Fruit fly (Drosophila melanogaster) whole organism, embryonic: ENCODE results near the gene Crz.
A peak's percentile ranks its signal among the peaks of the same experiment; 100 is the strongest.

Source experiments
- Antp ChIP-seq: fragments of 200-800 bp; sonication (Bioruptor generic); optimal IDR thresholded peaks from 3 replicates; lab custom pipeline; 2016; ENCODE audit warnings: missing biosample characterization, missing genetic modification characterization
- Asciz ChIP-seq: fragments of 200-800 bp; sonication (Bioruptor generic); optimal IDR thresholded peaks from 2 replicates; lab custom pipeline; 2017; ENCODE audit warnings: missing biosample characterization, mild to moderate bottlenecking, missing genetic modification characterization, missing genetic modification reagents
- Atf3 ChIP-seq: fragments of 200-800 bp; sonication (Bioruptor generic); optimal IDR thresholded peaks from 3 replicates; lab custom pipeline; 2016; ENCODE audit warnings: missing biosample characterization, missing genetic modification characterization
- B-H2 ChIP-seq: fragments of 200-800 bp; sonication (Bioruptor generic); optimal IDR thresholded peaks from 2 replicates; lab custom pipeline; 2018; ENCODE audit warnings: missing biosample characterization, mild to moderate bottlenecking, missing genetic modification characterization
- Bgb ChIP-seq: fragments of 200-800 bp; sonication (Bioruptor generic); IDR thresholded peaks from 2 replicates; pipeline ENCODE4 v1.3.6; 2022; ENCODE audit warnings: missing biosample characterization, missing genetic modification characterization; ENCODE audit not compliant: partially characterized antibody
- CG10543 ChIP-seq: fragments of 200-800 bp; sonication (Bioruptor generic); optimal IDR thresholded peaks from 3 replicates; lab custom pipeline; 2017; ENCODE audit warnings: missing biosample characterization, mild to moderate bottlenecking, missing genetic modification characterization, moderate library complexity
- CG12299 ChIP-seq: fragments of 200-800 bp; sonication (Bioruptor generic); optimal IDR thresholded peaks from 2 replicates; lab custom pipeline; 2018; ENCODE audit warnings: missing biosample characterization, mild to moderate bottlenecking, missing genetic modification characterization
- CG12391 ChIP-seq: fragments of 200-800 bp; sonication (Bioruptor generic); optimal IDR thresholded peaks from 3 replicates; lab custom pipeline; 2018; ENCODE audit warnings: missing biosample characterization, mild to moderate bottlenecking, missing genetic modification characterization, moderate library complexity
- CG12744 ChIP-seq: fragments of 200-800 bp; sonication (Bioruptor generic); optimal IDR thresholded peaks from 2 replicates; lab custom pipeline; 2016; ENCODE audit warnings: missing biosample characterization, missing genetic modification characterization
- CG12769 ChIP-seq: fragments of 200-800 bp; sonication (Bioruptor generic); optimal IDR thresholded peaks from 2 replicates; lab custom pipeline; 2019; ENCODE audit warnings: missing biosample characterization, mild to moderate bottlenecking, missing genetic modification characterization, moderate library complexity
- CG13287 ChIP-seq: fragments of 200-800 bp; sonication (Bioruptor generic); IDR thresholded peaks from 2 replicates; pipeline ENCODE4 v1.3.6; 2022; ENCODE audit warnings: missing biosample characterization, missing genetic modification characterization; ENCODE audit not compliant: partially characterized antibody
- CG13624 ChIP-seq: fragments of 200-800 bp; sonication (Bioruptor generic); optimal IDR thresholded peaks from 2 replicates; lab custom pipeline; 2016; ENCODE audit warnings: missing biosample characterization, missing genetic modification characterization
- CG15011 ChIP-seq: fragments of 200-800 bp; sonication (Bioruptor generic); optimal IDR thresholded peaks from 3 replicates; lab custom pipeline; 2018; ENCODE audit warnings: missing biosample characterization, mild to moderate bottlenecking, missing genetic modification characterization
- CG16815 ChIP-seq: fragments of 200-800 bp; sonication (Bioruptor generic); optimal IDR thresholded peaks from 3 replicates; lab custom pipeline; 2017; ENCODE audit warnings: missing biosample characterization, mild to moderate bottlenecking, missing genetic modification characterization
- CG18476 ChIP-seq: fragments of 200-800 bp; sonication (Bioruptor generic); optimal IDR thresholded peaks from 2 replicates; lab custom pipeline; 2016; ENCODE audit warnings: missing biosample characterization, mild to moderate bottlenecking, missing genetic modification characterization
- CG2678 ChIP-seq: fragments of 200-800 bp; sonication (Bioruptor generic); optimal IDR thresholded peaks from 3 replicates; lab custom pipeline; 2019; ENCODE audit warnings: missing biosample characterization, mild to moderate bottlenecking, missing genetic modification characterization, moderate library complexity
- CG30020 ChIP-seq: fragments of 200-800 bp; optimal IDR thresholded peaks from 2 replicates; lab custom pipeline; 2019; ENCODE audit warnings: missing biosample characterization, mild to moderate bottlenecking, missing genetic modification characterization, moderate library complexity
- CG34376 ChIP-seq: fragments of 200-800 bp; sonication (Bioruptor generic); optimal IDR thresholded peaks from 2 replicates; lab custom pipeline; 2018; ENCODE audit warnings: missing biosample characterization, mild to moderate bottlenecking, missing genetic modification characterization
- CG5180 ChIP-seq: fragments of 200-800 bp; sonication (Bioruptor generic); optimal IDR thresholded peaks from 3 replicates; lab custom pipeline; 2017; ENCODE audit warnings: missing biosample characterization, missing genetic modification characterization, mild to moderate bottlenecking, moderate library complexity, missing genetic modification reagents
- CG6175 ChIP-seq: fragments of 200-800 bp; sonication (Bioruptor generic); IDR thresholded peaks from 3 replicates; pipeline ENCODE4 v1.3.6; 2022; ENCODE audit warnings: missing biosample characterization, missing genetic modification characterization
- CG7987 ChIP-seq: fragments of 200-800 bp; sonication (Bioruptor generic); optimal IDR thresholded peaks from 2 replicates; lab custom pipeline; 2018; ENCODE audit warnings: missing biosample characterization, mild to moderate bottlenecking, missing genetic modification characterization, moderate library complexity
- CG8281 ChIP-seq: fragments of 200-800 bp; sonication (Bioruptor generic); optimal IDR thresholded peaks from 2 replicates; lab custom pipeline; 2018; ENCODE audit warnings: missing biosample characterization, mild to moderate bottlenecking, missing genetic modification characterization, moderate library complexity
- CG8765 ChIP-seq: fragments of 200-800 bp; sonication (Bioruptor generic); IDR thresholded peaks from 2 replicates; pipeline ENCODE4 v1.3.6; 2022; ENCODE audit warnings: missing biosample characterization, missing genetic modification characterization
- Dp ChIP-seq: fragments of 200-800 bp; sonication (Bioruptor generic); optimal IDR thresholded peaks from 2 replicates; lab custom pipeline; 2018; ENCODE audit warnings: missing biosample characterization, mild to moderate bottlenecking, missing genetic modification characterization, moderate library complexity
- E2f2 ChIP-seq: fragments of 200-800 bp; sonication (Bioruptor generic); IDR thresholded peaks from 2 replicates; pipeline ENCODE4 v1.3.6; 2022; ENCODE audit warnings: missing biosample characterization, missing genetic modification characterization
- Eip74EF ChIP-seq, 2 experiments: fragments of 200-800 bp in 1 of 2; fragments of >200 bp in 1 of 2; sonication (Bioruptor generic) in 1 of 2; optimal IDR thresholded peaks; 2 replicates each; lab custom pipeline; 2017 to 2019; ENCODE audit warnings: missing biosample characterization in 2 of 2, missing genetic modification characterization in 2 of 2, mild to moderate bottlenecking in 1 of 2, moderate library complexity in 1 of 2
- GATAe ChIP-seq: fragments of 200-800 bp; sonication (Bioruptor generic); conservative IDR thresholded peaks from 2 replicates; pipeline ENCODE4 v1.3.6; 2022; ENCODE audit warnings: missing biosample characterization, missing genetic modification characterization
- HLH3B ChIP-seq: fragments of 200-800 bp; sonication (Bioruptor generic); IDR thresholded peaks from 2 replicates; pipeline ENCODE4 v1.3.6; 2022; ENCODE audit warnings: missing biosample characterization, missing genetic modification characterization
- Hmr ChIP-seq: fragments of 200-800 bp; sonication (Bioruptor generic); optimal IDR thresholded peaks from 3 replicates; lab custom pipeline; 2017; ENCODE audit warnings: mild to moderate bottlenecking, missing biosample characterization, missing genetic modification reagents, missing genetic modification characterization
- Hr78 ChIP-seq, 2 experiments: fragments of 200-800 bp in 1 of 2; fragments of >200 bp in 1 of 2; sonication (Bioruptor generic) in 1 of 2; optimal IDR thresholded peaks; 2 replicates each; lab custom pipeline; 2017 to 2019; ENCODE audit warnings: missing biosample characterization in 2 of 2, missing genetic modification characterization in 2 of 2, mild to moderate bottlenecking in 1 of 2, moderate library complexity in 1 of 2
- Hsf ChIP-seq: fragments of 200-800 bp; sonication (Bioruptor generic); optimal IDR thresholded peaks from 3 replicates; lab custom pipeline; 2016; ENCODE audit warnings: missing biosample characterization, missing genetic modification characterization
- MBD-R2 ChIP-seq: fragments of 200-800 bp; sonication (Bioruptor generic); IDR thresholded peaks from 2 replicates; pipeline ENCODE4 v1.3.6; 2022; ENCODE audit warnings: missing biosample characterization, missing genetic modification characterization
- Mes4 ChIP-seq: fragments of 200-800 bp; sonication (Bioruptor generic); optimal IDR thresholded peaks from 2 replicates; lab custom pipeline; 2016; ENCODE audit warnings: missing biosample characterization, missing genetic modification characterization
- PHDP ChIP-seq: fragments of 200-800 bp; sonication (Bioruptor generic); optimal IDR thresholded peaks from 3 replicates; lab custom pipeline; 2018; ENCODE audit warnings: missing biosample characterization, mild to moderate bottlenecking, missing genetic modification characterization, moderate library complexity
- Trl ChIP-seq, 3 experiments: fragments of >200 bp in 2 of 3; fragments of 200-800 bp in 1 of 3; sonication (Bioruptor generic) in 1 of 3; optimal IDR thresholded peaks; 2 replicates in 1 of 3; 3 replicates in 2 of 3; lab custom pipeline; 2016 to 2017; ENCODE audit warnings: missing biosample characterization in 1 of 3, missing genetic modification characterization in 1 of 3
- ac ChIP-seq: fragments of 200-800 bp; sonication (Bioruptor generic); optimal IDR thresholded peaks from 3 replicates; lab custom pipeline; 2017; ENCODE audit warnings: missing biosample characterization, mild to moderate bottlenecking, missing genetic modification characterization
- cad ChIP-seq: fragments of >200 bp; optimal IDR thresholded peaks from 2 replicates; lab custom pipeline; 2017; ENCODE audit warnings: missing biosample characterization, missing genetic modification characterization
- chm ChIP-seq: fragments of 200-800 bp; sonication (Bioruptor generic); IDR thresholded peaks from 2 replicates; pipeline ENCODE4 v1.3.6; 2022; ENCODE audit warnings: missing biosample characterization, missing genetic modification characterization
- dan ChIP-seq: fragments of 200-800 bp; sonication (Bioruptor generic); IDR thresholded peaks from 2 replicates; pipeline ENCODE4 v1.3.6; 2022; ENCODE audit warnings: missing biosample characterization, missing genetic modification characterization
- esg ChIP-seq: fragments of 200-800 bp; sonication (Bioruptor generic); conservative IDR thresholded peaks from 2 replicates; pipeline ENCODE4 v1.3.6; 2022; ENCODE audit warnings: missing biosample characterization, missing genetic modification characterization
- fu2 ChIP-seq: fragments of 200-800 bp; sonication (Bioruptor generic); optimal IDR thresholded peaks from 2 replicates; lab custom pipeline; 2016; ENCODE audit warnings: missing biosample characterization, missing genetic modification characterization
- grau ChIP-seq: fragments of 200-800 bp; optimal IDR thresholded peaks from 3 replicates; lab custom pipeline; 2019; ENCODE audit warnings: missing biosample characterization, mild to moderate bottlenecking, missing genetic modification characterization, moderate library complexity
- hbn ChIP-seq: fragments of 200-800 bp; sonication (Bioruptor generic); IDR thresholded peaks from 2 replicates; pipeline ENCODE4 v1.3.6; 2022; ENCODE audit warnings: missing biosample characterization, missing genetic modification characterization; ENCODE audit not compliant: partially characterized antibody
- nmo ChIP-seq: fragments of 200-800 bp; sonication (Bioruptor generic); optimal IDR thresholded peaks from 2 replicates; lab custom pipeline; 2018; ENCODE audit warnings: missing biosample characterization, mild to moderate bottlenecking, missing genetic modification characterization, moderate library complexity
- pho ChIP-seq: fragments of 200-800 bp; sonication (Bioruptor generic); optimal IDR thresholded peaks from 2 replicates; lab custom pipeline; 2016; ENCODE audit warnings: missing biosample characterization, missing genetic modification characterization
- pnt ChIP-seq: fragments of 200-800 bp; sonication (Bioruptor generic); optimal IDR thresholded peaks from 3 replicates; lab custom pipeline; 2016; ENCODE audit warnings: missing biosample characterization, missing genetic modification characterization
- pros ChIP-seq: fragments of 200-800 bp; sonication (Bioruptor generic); optimal IDR thresholded peaks from 3 replicates; lab custom pipeline; 2019; ENCODE audit warnings: missing biosample characterization, mild to moderate bottlenecking, missing genetic modification characterization, moderate library complexity
- sisA ChIP-seq: fragments of 200-800 bp; sonication (Bioruptor generic); IDR thresholded peaks from 2 replicates; pipeline ENCODE4 v1.3.6; 2022; ENCODE audit warnings: missing biosample characterization, missing genetic modification characterization
- twi ChIP-seq: fragments of 200-800 bp; optimal IDR thresholded peaks from 2 replicates; lab custom pipeline; 2019; ENCODE audit warnings: missing biosample characterization, mild to moderate bottlenecking, missing genetic modification characterization, moderate library complexity

Crz gene

dm6 chr3R:14361741-14362232 lies 47.1 kb downstream of the Crz start, which contains the start of gene Dnaaf5 (continued):
- no peak for TF ChIP-seq Mes4 (GFP tag; lab: Kevin White, UChicago)
- no peak for TF ChIP-seq sisA (GFP tag; lab: Robert Waterston, UW)
- peak; percentile 13 for TF ChIP-seq CG13624 (GFP tag; lab: Kevin White, UChicago)
- TF ChIP-seq CG30020 (tag; lab: Kevin White, UChicago): no peak
- TF ChIP-seq Hsf (GFP tag; lab: Kevin White, UChicago): no peak
- peak; percentile 75 for TF ChIP-seq GATAe (GFP tag; lab: Robert Waterston, UW)
- peak; percentile 87 for TF ChIP-seq E2f2 (GFP tag; lab: Robert Waterston, UW)
- TF ChIP-seq CG12769 (tag; lab: Kevin White, UChicago): peak; percentile 83
- no peak for TF ChIP-seq chm
- TF ChIP-seq CG12391: no peak
- TF ChIP-seq HLH3B (GFP tag; lab: Robert Waterston, UW): no peak
- peak; percentile 100 for TF ChIP-seq CG8281 (tag; lab: Kevin White, UChicago)
- peak; percentile 7 for TF ChIP-seq Hmr (GFP tag; lab: Kevin White, UChicago)
- peak; percentile 39 for TF ChIP-seq CG2678
- TF ChIP-seq pros (GFP tag; lab: Kevin White, UChicago): peak; percentile 48
- no peak for TF ChIP-seq Eip74EF (GFP tag; optimal IDR thresholded peaks at IDR 0.05; lab: Kevin White, UChicago)
- TF ChIP-seq dan: no peak
- TF ChIP-seq CG12744 (GFP tag; lab: Kevin White, UChicago): peak; percentile 1
- no peak for TF ChIP-seq Asciz (GFP tag; lab: Kevin White, UChicago)
- 0 out of 2 replicates have a peak, but pooled peaks have one; percentile 26 for TF ChIP-seq Bgb
- peak; percentile 8 for TF ChIP-seq CG12299 (tag; lab: Kevin White, UChicago)
- TF ChIP-seq CG8765: no peak
- TF ChIP-seq CG15011 (GFP tag; lab: Kevin White, UChicago): no peak
- TF ChIP-seq nmo: no peak
- no peak for TF ChIP-seq ac (GFP tag; lab: Kevin White, UChicago)
- peak; percentile 21 for TF ChIP-seq B-H2 (GFP tag; lab: Kevin White, UChicago)
- peak; percentile 29 for TF ChIP-seq cad
- TF ChIP-seq PHDP (tag; lab: Kevin White, UChicago): peak; percentile 11
- no peak for TF ChIP-seq pho (GFP tag; lab: Kevin White, UChicago)
- no peak for TF ChIP-seq CG7987 (GFP tag; lab: Kevin White, UChicago)
- TF ChIP-seq Dp (GFP tag; lab: Kevin White, UChicago): peak; percentile 83
- no peak for TF ChIP-seq CG16815 (GFP tag; lab: Kevin White, UChicago)
- no peak for TF ChIP-seq Antp (GFP tag; lab: Kevin White, UChicago)
- no peak for TF ChIP-seq Atf3 (GFP tag; lab: Kevin White, UChicago)
- TF ChIP-seq pnt (GFP tag; lab: Kevin White, UChicago): no peak
- peak in 1 of 2 experiments; percentile 42 for TF ChIP-seq Hr78 (GFP tag; optimal IDR thresholded peaks at IDR 0.05; lab: Kevin White, UChicago)
- no peak for TF ChIP-seq CG18476 (GFP tag; lab: Kevin White, UChicago)
- no peak for TF ChIP-seq esg (GFP tag; lab: Robert Waterston, UW)
- TF ChIP-seq CG5180 (GFP tag; lab: Kevin White, UChicago): peak; percentile 42
- peak; percentile 9 for TF ChIP-seq grau (tag; lab: Kevin White, UChicago)
- TF ChIP-seq Trl (optimal IDR thresholded peaks at IDR 0.05; lab: Kevin White, UChicago): no peak
- TF ChIP-seq Trl (GFP tag; optimal IDR thresholded peaks at IDR 0.05; lab: Kevin White, UChicago): no peak
- TF ChIP-seq hbn (GFP tag; lab: Robert Waterston, UW): no peak
- peak; percentile 64 for TF ChIP-seq CG34376 (GFP tag; lab: Kevin White, UChicago)
- peak; percentile 70 for TF ChIP-seq CG10543 (GFP tag; lab: Kevin White, UChicago)
- no peak for TF ChIP-seq twi (tag; lab: Kevin White, UChicago)
- peak; percentile 48; the same call in 1 of the 3 replicates for TF ChIP-seq CG6175
- TF ChIP-seq MBD-R2 (GFP tag; lab: Robert Waterston, UW): peak; percentile 51; the same call in 1 of the 2 replicates
- TF ChIP-seq CG13287 (GFP tag; lab: Robert Waterston, UW): peak; percentile 24; the same call in 1 of the 2 replicates
- no peak for TF ChIP-seq fu2 (GFP tag; lab: Kevin White, UChicago)
